Worm (Caenorhabditis elegans): ENCODE results near the gene F49E2.2.

ce11 chrX:9540464-9540863, 26.1 kb upstream of the F49E2.2 start:
- TF ChIP-seq him-1 (tag; optimal IDR thresholded peaks at IDR 0.05) (no peak), dao-5 (tag; optimal IDR thresholded peaks at IDR 0.05) (no peak), W03F9.2 (tag; optimal IDR thresholded peaks at IDR 0.05) (no peak)

All from whole organism, L4/young adult.